Worm (Caenorhabditis elegans): ENCODE measurements around the gene R03A10.5.

DNA sequence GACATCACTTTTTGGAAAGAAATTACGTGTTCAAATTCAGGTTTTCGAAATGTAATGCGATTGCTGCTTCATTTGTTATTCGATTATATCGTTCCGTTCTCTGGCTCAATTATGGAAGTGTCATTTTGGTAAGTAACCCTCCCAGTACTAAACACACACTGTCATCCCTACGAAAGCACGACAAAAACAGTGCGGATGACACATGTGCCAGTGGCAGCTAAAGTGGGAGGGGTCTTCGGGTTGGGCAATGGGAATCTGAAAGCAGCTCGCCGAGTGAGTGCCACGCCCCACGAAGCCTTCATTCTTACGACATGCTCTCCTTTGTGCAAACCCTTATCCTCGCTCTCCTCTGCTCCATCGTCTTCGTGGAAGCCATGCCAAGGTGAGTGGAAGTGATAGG, 13.0 kb upstream of the R03A10.5 start, which contains the start of gene flp-32:
- TF ChIP-seq tab-1 (GFP tag; IDR thresholded peaks at IDR 0.05): no peak
- no peak for TF ChIP-seq ztf-23 (GFP tag; IDR thresholded peaks at IDR 0.05)
- TF ChIP-seq ref-1 (GFP tag; conservative IDR thresholded peaks at IDR 0.05): no peak
- TF ChIP-seq klf-2 (GFP tag; conservative IDR thresholded peaks at IDR 0.05): no peak
- no peak for TF ChIP-seq T22C8.4 (GFP tag; IDR thresholded peaks at IDR 0.05)
- no peak for TF ChIP-seq flt-1 (GFP tag; IDR thresholded peaks at IDR 0.05)
- TF ChIP-seq ztf-29 (GFP tag; IDR thresholded peaks at IDR 0.05): no peak
